Worm (Caenorhabditis elegans) whole organism, L1 larva: ENCODE measurements around the gene srw-71.

Source experiments
- C16A3.4 ChIP-seq: fragments of 150-350 bp; optimal IDR thresholded peaks from 2 replicates; lab custom pipeline; 2014; ENCODE audit warnings: missing biosample characterization, missing genetic modification characterization
- alr-1 ChIP-seq: fragments of 200-800 bp; sonication (Bioruptor generic); optimal IDR thresholded peaks from 2 replicates; lab custom pipeline; 2018; ENCODE audit warnings: borderline replicate concordance, mild to moderate bottlenecking, missing genetic modification characterization, missing compliant biosample characterization
- aly-2 ChIP-seq: fragments of 150-350 bp; optimal IDR thresholded peaks from 2 replicates; lab custom pipeline; 2014; ENCODE audit warnings: missing biosample characterization, missing genetic modification characterization
- ama-1 ChIP-seq: fragments of 150-350 bp; optimal IDR thresholded peaks from 2 replicates; lab custom pipeline; 2014
- blmp-1 ChIP-seq: fragments of 150-350 bp; optimal IDR thresholded peaks from 2 replicates; lab custom pipeline; 2014; ENCODE audit warnings: missing biosample characterization, missing genetic modification characterization
- ceh-63 ChIP-seq: fragments of 200-800 bp; sonication (Bioruptor generic); optimal IDR thresholded peaks from 2 replicates; lab custom pipeline; 2018; ENCODE audit warnings: mild to moderate bottlenecking, missing genetic modification characterization, missing compliant biosample characterization
- ceh-8 ChIP-seq: fragments of 200-800 bp; sonication (Bioruptor generic); optimal IDR thresholded peaks from 2 replicates; lab custom pipeline; 2018; ENCODE audit warnings: mild to moderate bottlenecking, missing genetic modification characterization, moderate library complexity, missing compliant biosample characterization
- ceh-82 ChIP-seq, 3 experiments: fragments of 150-350 bp in 1 of 3; sonication (generic microtip) in 2 of 3; optimal IDR thresholded peaks; 2 replicates each; lab custom pipeline; 2014 to 2017; ENCODE audit warnings: missing biosample characterization in 3 of 3, missing genetic modification characterization in 3 of 3
- ceh-88 ChIP-seq: fragments of 200-800 bp; sonication (Bioruptor generic); IDR thresholded peaks from 2 replicates; pipeline ENCODE4 v1.3.6; 2022; ENCODE audit warnings: missing genetic modification characterization, missing compliant biosample characterization
- ces-1 ChIP-seq: fragments of 150-350 bp; optimal IDR thresholded peaks from 2 replicates; lab custom pipeline; 2014; ENCODE audit warnings: missing biosample characterization, missing genetic modification reagents, missing genetic modification characterization
- efl-3 ChIP-seq: fragments of 200-800 bp; sonication (Bioruptor generic); optimal IDR thresholded peaks from 2 replicates; lab custom pipeline; 2018; ENCODE audit warnings: mild to moderate bottlenecking, missing genetic modification characterization, missing compliant biosample characterization
- egl-13 ChIP-seq: sonication (generic microtip); optimal IDR thresholded peaks from 2 replicates; lab custom pipeline; 2016; ENCODE audit warnings: missing genotype, missing genetic modification reagents, missing genetic modification characterization, missing compliant biosample characterization
- egl-27 ChIP-seq, 2 experiments: fragments of 150-350 bp in 1 of 2; sonication (generic microtip); optimal IDR thresholded peaks; 3 replicates each; lab custom pipeline; 2017 to 2018; ENCODE audit warnings: missing biosample characterization in 2 of 2, missing genetic modification characterization in 2 of 2, missing genetic modification reagents in 2 of 2
- elt-2 ChIP-seq: sonication (generic microtip); optimal IDR thresholded peaks from 2 replicates; lab custom pipeline; 2016; ENCODE audit warnings: missing genetic modification characterization, mild to moderate bottlenecking, inconsistent platforms, missing compliant biosample characterization, missing genetic modification reagents
- elt-3 ChIP-seq, 6 experiments: fragments of 150-350 bp in 1 of 6; sonication (generic microtip); optimal IDR thresholded peaks; 2 replicates each; lab custom pipeline; 2017 to 2018; ENCODE audit warnings: missing biosample characterization in 6 of 6, missing genetic modification characterization in 6 of 6, inconsistent platforms in 1 of 6
- fkh-10 ChIP-seq: sonication (generic microtip); optimal IDR thresholded peaks from 2 replicates; lab custom pipeline; 2017; ENCODE audit warnings: missing biosample characterization, missing genetic modification reagents, missing genetic modification characterization
- fkh-8 ChIP-seq: sonication (generic microtip); optimal IDR thresholded peaks from 2 replicates; lab custom pipeline; 2016; ENCODE audit warnings: mild to moderate bottlenecking, missing genetic modification characterization, missing compliant biosample characterization
- hlh-17 ChIP-seq: fragments of 200-800 bp; sonication (Bioruptor generic); optimal IDR thresholded peaks from 2 replicates; lab custom pipeline; 2018; ENCODE audit warnings: missing genetic modification characterization, mild to moderate bottlenecking, missing compliant biosample characterization, moderate library complexity, borderline replicate concordance
- irx-1 ChIP-seq: sonication (generic microtip); optimal IDR thresholded peaks from 2 replicates; lab custom pipeline; 2016; ENCODE audit warnings: missing genetic modification characterization, missing compliant biosample characterization
- isw-1 ChIP-seq: fragments of 200-800 bp; sonication (Bioruptor generic); IDR thresholded peaks from 2 replicates; pipeline ENCODE4 v1.3.6; 2022; ENCODE audit warnings: missing genetic modification characterization, missing compliant biosample characterization
- jun-1 ChIP-seq: fragments of 150-350 bp; optimal IDR thresholded peaks from 2 replicates; lab custom pipeline; 2014; ENCODE audit warnings: missing biosample characterization, missing genetic modification reagents, missing genetic modification characterization
- lin-14 ChIP-seq: fragments of 200-800 bp; sonication (Bioruptor generic); optimal IDR thresholded peaks from 2 replicates; lab custom pipeline; 2018; ENCODE audit warnings: mild to moderate bottlenecking, missing genetic modification characterization, moderate library complexity, missing compliant biosample characterization
- lin-35 ChIP-seq, 2 experiments: fragments of 150-350 bp; optimal IDR thresholded peaks; 2 replicates each; lab custom pipeline; 2014; ENCODE audit warnings: missing biosample characterization in 2 of 2, missing genetic modification characterization in 2 of 2, missing genetic modification reagents in 2 of 2
- lin-39 ChIP-seq: fragments of 150-350 bp; optimal IDR thresholded peaks from 2 replicates; lab custom pipeline; 2014; ENCODE audit warnings: missing biosample characterization, missing genetic modification reagents, missing genetic modification characterization
- lir-3 ChIP-seq: sonication (generic microtip); optimal IDR thresholded peaks from 2 replicates; lab custom pipeline; 2016; ENCODE audit warnings: mild to moderate bottlenecking, missing genetic modification characterization, moderate library complexity, missing compliant biosample characterization; ENCODE audit not compliant: poor library complexity
- mep-1 ChIP-seq: fragments of 150-350 bp; optimal IDR thresholded peaks from 2 replicates; lab custom pipeline; 2014; ENCODE audit warnings: missing biosample characterization, missing genetic modification characterization
- nhr-11 ChIP-seq: fragments of 150-350 bp; optimal IDR thresholded peaks from 2 replicates; lab custom pipeline; 2014; ENCODE audit warnings: missing biosample characterization, missing genetic modification characterization
- nhr-28 ChIP-seq: fragments of 150-350 bp; optimal IDR thresholded peaks from 2 replicates; lab custom pipeline; 2014; ENCODE audit warnings: missing biosample characterization, missing genetic modification characterization
- nhr-76 ChIP-seq: sonication (generic microtip); optimal IDR thresholded peaks from 2 replicates; lab custom pipeline; 2017; ENCODE audit warnings: missing biosample characterization, missing genetic modification characterization
- nhr-84 ChIP-seq: sonication (generic microtip); optimal IDR thresholded peaks from 2 replicates; lab custom pipeline; 2017; ENCODE audit warnings: missing biosample characterization, missing genetic modification characterization
- nhr-85 ChIP-seq: sonication (generic microtip); peaks from one replicate; lab custom pipeline; 2016; ENCODE audit warnings: missing genetic modification characterization, inconsistent platforms, missing compliant biosample characterization
- nhr-90 ChIP-seq: sonication (generic microtip); optimal IDR thresholded peaks from 2 replicates; lab custom pipeline; 2016; ENCODE audit warnings: mild to moderate bottlenecking, missing genetic modification characterization, missing compliant biosample characterization; ENCODE audit not compliant: poor library complexity
- pag-3 ChIP-seq: sonication (generic microtip); optimal IDR thresholded peaks from 2 replicates; lab custom pipeline; 2017; ENCODE audit warnings: missing genetic modification characterization, mild to moderate bottlenecking, missing compliant biosample characterization, antibody characterized with exemption, borderline replicate concordance; ENCODE audit not compliant: insufficient read depth
- pax-3 ChIP-seq: fragments of 200-800 bp; sonication (Bioruptor generic); optimal IDR thresholded peaks from 2 replicates; lab custom pipeline; 2018; ENCODE audit warnings: mild to moderate bottlenecking, missing genetic modification characterization, moderate library complexity, missing compliant biosample characterization
- pqm-1 ChIP-seq: sonication (generic microtip); optimal IDR thresholded peaks from 3 replicates; lab custom pipeline; 2017; ENCODE audit warnings: missing biosample characterization, missing genetic modification characterization
- rnt-1 ChIP-seq: sonication (generic microtip); optimal IDR thresholded peaks from 2 replicates; lab custom pipeline; 2016; ENCODE audit warnings: mild to moderate bottlenecking, missing genetic modification characterization, moderate library complexity, missing compliant biosample characterization
- skn-1 ChIP-seq: fragments of 150-350 bp; optimal IDR thresholded peaks from 2 replicates; lab custom pipeline; 2014; ENCODE audit warnings: missing biosample characterization, missing genetic modification characterization
- snpc-4 ChIP-seq: fragments of 150-350 bp; optimal IDR thresholded peaks from 2 replicates; lab custom pipeline; 2014; ENCODE audit warnings: missing biosample characterization, missing genetic modification characterization
- snu-23 ChIP-seq: sonication (generic microtip); optimal IDR thresholded peaks from 2 replicates; lab custom pipeline; 2016; ENCODE audit warnings: missing genetic modification characterization, missing compliant biosample characterization
- sptf-1 ChIP-seq: fragments of 150-350 bp; optimal IDR thresholded peaks from 2 replicates; lab custom pipeline; 2014; ENCODE audit warnings: missing biosample characterization, missing genetic modification characterization
- sup-37 ChIP-seq: fragments of 200-800 bp; sonication (Bioruptor generic); optimal IDR thresholded peaks from 2 replicates; lab custom pipeline; 2018; ENCODE audit warnings: mild to moderate bottlenecking, missing genetic modification characterization, missing compliant biosample characterization
- swsn-7 ChIP-seq: sonication (generic microtip); optimal IDR thresholded peaks from 2 replicates; lab custom pipeline; 2016; ENCODE audit warnings: missing genetic modification characterization, missing compliant biosample characterization
- tbx-2 ChIP-seq: sonication (generic microtip); optimal IDR thresholded peaks from 2 replicates; lab custom pipeline; 2016; ENCODE audit warnings: missing genetic modification characterization, missing compliant biosample characterization
- tlp-1 ChIP-seq: fragments of 150-350 bp; optimal IDR thresholded peaks from 2 replicates; lab custom pipeline; 2014; ENCODE audit warnings: missing biosample characterization, missing genetic modification characterization
- unc-62 ChIP-seq: fragments of 150-350 bp; optimal IDR thresholded peaks from 2 replicates; lab custom pipeline; 2014; ENCODE audit warnings: missing biosample characterization, missing genetic modification reagents, missing genetic modification characterization
- vab-15 ChIP-seq: sonication (generic microtip); optimal IDR thresholded peaks from 2 replicates; lab custom pipeline; 2017; ENCODE audit warnings: missing genotype, mild to moderate bottlenecking, missing genetic modification characterization, missing compliant biosample characterization
- xbp-1 ChIP-seq: sonication (generic microtip); optimal IDR thresholded peaks from 2 replicates; lab custom pipeline; 2016; ENCODE audit warnings: missing genetic modification characterization, missing compliant biosample characterization
- zag-1 ChIP-seq: fragments of 150-350 bp; optimal IDR thresholded peaks from 2 replicates; lab custom pipeline; 2014; ENCODE audit warnings: missing biosample characterization, missing genetic modification characterization
- zip-4 ChIP-seq: fragments of 200-800 bp; sonication (Bioruptor generic); optimal IDR thresholded peaks from 2 replicates; lab custom pipeline; 2018; ENCODE audit warnings: mild to moderate bottlenecking, missing genetic modification characterization, moderate library complexity, missing compliant biosample characterization

srw-71 gene

ce11 chrV:7434805-7435363 is 4.0 kb upstream of the srw-71 start (continued):
- TF ChIP-seq lin-35 (GFP tag; optimal IDR thresholded peaks at IDR 0.05; lab: Kevin White, UChicago) (peak; percentile 49 to 72), elt-2 (peak; percentile 58), ces-1 (GFP tag; lab: Kevin White, UChicago) (no peak), fkh-10 (GFP tag; lab: Kevin White, UChicago) (peak; percentile 33), nhr-90 (peak; percentile 29), nhr-76 (tag; lab: Kevin White, UChicago) (no peak), zip-4 (no peak), fkh-8 (peak; percentile 73), rnt-1 (peak; percentile 56), lir-3 (tag; lab: Kevin White, UChicago) (peak; percentile 34), ceh-88 (GFP tag; lab: Robert Waterston, UW) (no peak), nhr-84 (tag; lab: Kevin White, UChicago) (no peak), xbp-1 (tag; lab: Kevin White, UChicago) (peak; percentile 32), lin-39 (tag; lab: Kevin White, UChicago) (peak; percentile 1), unc-62 (GFP tag; lab: Kevin White, UChicago) (no peak), tbx-2 (peak; percentile 69), pax-3 (tag; lab: Kevin White, UChicago) (peak; percentile 29), zag-1 (tag; lab: Kevin White, UChicago) (no peak), aly-2 (tag; lab: Kevin White, UChicago) (no peak), efl-3 (GFP tag; lab: Kevin White, UChicago) (no peak), snpc-4 (tag; lab: Kevin White, UChicago) (peak; percentile 21), sptf-1 (tag; lab: Kevin White, UChicago) (no peak), isw-1 (no peak), elt-3 (tag; optimal IDR thresholded peaks at IDR 0.05; lab: Kevin White, UChicago) (peak in 1 of 6 experiments; percentile 4), snu-23 (GFP tag; lab: Kevin White, UChicago) (peak; percentile 79), jun-1 (tag; lab: Kevin White, UChicago) (no peak), ceh-82 (tag; optimal IDR thresholded peaks at IDR 0.05; lab: Kevin White, UChicago) (peak; percentile 25 to 32 (median 28)), tlp-1 (tag; lab: Kevin White, UChicago) (no peak), lin-14 (GFP tag; lab: Kevin White, UChicago) (peak; percentile 88), nhr-85 (tag; lab: Kevin White, UChicago) (no peak), egl-27 (tag; optimal IDR thresholded peaks at IDR 0.05; lab: Kevin White, UChicago) (no peak), vab-15 (no peak), nhr-28 (tag; lab: Kevin White, UChicago) (no peak), pag-3 (tag; lab: Kevin White, UChicago) (no peak), pqm-1 (tag; lab: Kevin White, UChicago) (no peak), alr-1 (tag; lab: Kevin White, UChicago) (no peak), swsn-7 (tag; lab: Kevin White, UChicago) (peak; percentile 63), ceh-63 (no peak), C16A3.4 (peak; percentile 13), ama-1 (lab: Kevin White, UChicago) (no peak), mep-1 (tag; lab: Kevin White, UChicago) (peak; percentile 60), skn-1 (tag; lab: Kevin White, UChicago) (peak; percentile 39), sup-37 (GFP tag; lab: Kevin White, UChicago) (peak; percentile 31), hlh-17 (GFP tag; lab: Kevin White, UChicago) (no peak), ceh-8 (GFP tag; lab: Kevin White, UChicago) (no peak), irx-1 (tag; lab: Kevin White, UChicago) (no peak), blmp-1 (tag; lab: Kevin White, UChicago) (peak; percentile 5), nhr-11 (tag; lab: Kevin White, UChicago) (no peak), egl-13 (tag; lab: Kevin White, UChicago) (no peak)
